Worm (Caenorhabditis elegans) whole organism, L2 larva: ENCODE data around the gene gcy-14.

ENCODE experiments used
- C34F6.9 ChIP-seq: fragments of 150-350 bp; optimal IDR thresholded peaks from 2 replicates; lab custom pipeline; 2014; ENCODE audit warnings: missing biosample characterization, missing genetic modification characterization
- F13H6.1 ChIP-seq: sonication (generic microtip); optimal IDR thresholded peaks from 2 replicates; lab custom pipeline; 2016; ENCODE audit warnings: missing genetic modification characterization, missing compliant biosample characterization
- Y55F3AM.14 ChIP-seq: fragments of 200-800 bp; sonication (Bioruptor generic); optimal IDR thresholded peaks from 2 replicates; lab custom pipeline; 2018; ENCODE audit warnings: mild to moderate bottlenecking, missing genetic modification characterization, missing compliant biosample characterization
- ZK546.5 ChIP-seq: sonication (generic microtip); optimal IDR thresholded peaks from 2 replicates; lab custom pipeline; 2017; ENCODE audit warnings: missing biosample characterization, missing genetic modification characterization
- aly-2 ChIP-seq: fragments of 150-350 bp; optimal IDR thresholded peaks from 2 replicates; lab custom pipeline; 2014; ENCODE audit warnings: missing biosample characterization, missing genetic modification characterization
- ama-1 ChIP-seq: fragments of 150-350 bp; optimal IDR thresholded peaks from 2 replicates; lab custom pipeline; 2018; ENCODE audit warnings: inconsistent platforms
- ceh-16 ChIP-seq: fragments of 150-350 bp; optimal IDR thresholded peaks from 2 replicates; lab custom pipeline; 2014; ENCODE audit warnings: missing biosample characterization, missing genetic modification characterization
- ceh-82 ChIP-seq: fragments of 150-350 bp; optimal IDR thresholded peaks from 2 replicates; lab custom pipeline; 2014; ENCODE audit warnings: missing biosample characterization, missing genetic modification characterization
- crh-2 ChIP-seq: sonication (generic microtip); optimal IDR thresholded peaks from 2 replicates; lab custom pipeline; 2017; ENCODE audit warnings: missing biosample characterization, missing genetic modification characterization
- dmd-4 ChIP-seq: sonication (generic microtip); optimal IDR thresholded peaks from 2 replicates; lab custom pipeline; 2017; ENCODE audit warnings: missing biosample characterization, missing genetic modification characterization
- egl-27 ChIP-seq: sonication (generic microtip); optimal IDR thresholded peaks from 3 replicates; lab custom pipeline; 2017; ENCODE audit warnings: missing biosample characterization, missing genetic modification reagents, missing genetic modification characterization
- elt-3 ChIP-seq: sonication (generic microtip); optimal IDR thresholded peaks from 2 replicates; lab custom pipeline; 2017; ENCODE audit warnings: missing biosample characterization, missing genetic modification characterization
- fos-1 ChIP-seq: fragments of 150-350 bp; optimal IDR thresholded peaks from 2 replicates; lab custom pipeline; 2014; ENCODE audit warnings: missing biosample characterization, missing genetic modification characterization
- gmeb-1 ChIP-seq: fragments of 150-350 bp; optimal IDR thresholded peaks from 2 replicates; lab custom pipeline; 2014; ENCODE audit warnings: missing biosample characterization, missing genetic modification characterization
- lin-11 ChIP-seq: fragments of 150-350 bp; sonication (generic microtip); optimal IDR thresholded peaks from 2 replicates; lab custom pipeline; 2014; ENCODE audit warnings: missing biosample characterization, missing genetic modification characterization, inconsistent platforms, mixed read lengths
- lin-13 ChIP-seq: fragments of 150-350 bp; optimal IDR thresholded peaks from 2 replicates; lab custom pipeline; 2014; ENCODE audit warnings: missing biosample characterization, missing genetic modification reagents, missing genetic modification characterization
- lin-39 ChIP-seq: fragments of 150-350 bp; optimal IDR thresholded peaks from 2 replicates; lab custom pipeline; 2014; ENCODE audit warnings: missing biosample characterization, missing genetic modification reagents, missing genetic modification characterization
- lsy-2 ChIP-seq, 2 experiments: fragments of 150-350 bp in 1 of 2; sonication (generic microtip) in 1 of 2; optimal IDR thresholded peaks; 2 replicates each; lab custom pipeline; 2014 to 2017; ENCODE audit warnings: missing biosample characterization in 2 of 2, missing genetic modification characterization in 2 of 2
- mab-5 ChIP-seq: fragments of 150-350 bp; optimal IDR thresholded peaks from 2 replicates; lab custom pipeline; 2014; ENCODE audit warnings: missing biosample characterization, missing genetic modification characterization
- mbf-1 ChIP-seq: sonication (generic microtip); optimal IDR thresholded peaks from 2 replicates; lab custom pipeline; 2017; ENCODE audit warnings: missing biosample characterization, missing genetic modification characterization
- mdl-1 ChIP-seq, 2 experiments: fragments of 150-350 bp in 1 of 2; sonication (generic microtip) in 1 of 2; optimal IDR thresholded peaks; 2 replicates each; lab custom pipeline; 2017; ENCODE audit warnings: missing biosample characterization in 2 of 2, missing genetic modification characterization in 2 of 2
- nhr-10 ChIP-seq: sonication (generic microtip); optimal IDR thresholded peaks from 2 replicates; lab custom pipeline; 2017; ENCODE audit warnings: missing biosample characterization, missing genetic modification characterization
- nhr-11 ChIP-seq: fragments of 150-350 bp; optimal IDR thresholded peaks from 2 replicates; lab custom pipeline; 2014; ENCODE audit warnings: missing biosample characterization, missing genetic modification characterization
- nhr-12 ChIP-seq: fragments of 150-350 bp; optimal IDR thresholded peaks from 2 replicates; lab custom pipeline; 2014; ENCODE audit warnings: missing biosample characterization, missing genetic modification characterization
- nhr-129 ChIP-seq: fragments of 150-350 bp; optimal IDR thresholded peaks from 2 replicates; lab custom pipeline; 2014; ENCODE audit warnings: missing biosample characterization, missing genetic modification characterization
- nhr-21 ChIP-seq: fragments of 150-350 bp; optimal IDR thresholded peaks from 2 replicates; lab custom pipeline; 2014; ENCODE audit warnings: missing biosample characterization, missing genetic modification characterization
- nhr-23 ChIP-seq: fragments of 150-350 bp; optimal IDR thresholded peaks from 2 replicates; lab custom pipeline; 2014; ENCODE audit warnings: missing biosample characterization, missing genetic modification reagents, missing genetic modification characterization
- nhr-237 ChIP-seq: fragments of 150-350 bp; optimal IDR thresholded peaks from 2 replicates; lab custom pipeline; 2014; ENCODE audit warnings: missing biosample characterization, missing genetic modification characterization
- nhr-25 ChIP-seq: fragments of 150-350 bp; sonication (generic microtip); optimal IDR thresholded peaks from 3 replicates; lab custom pipeline; 2014; ENCODE audit warnings: missing biosample characterization, missing genetic modification characterization
- nhr-6 ChIP-seq: fragments of 150-350 bp; optimal IDR thresholded peaks from 2 replicates; lab custom pipeline; 2014; ENCODE audit warnings: missing biosample characterization, missing genetic modification characterization
- sem-4 ChIP-seq: fragments of 150-350 bp; optimal IDR thresholded peaks from 2 replicates; lab custom pipeline; 2014; ENCODE audit warnings: missing biosample characterization, missing genetic modification reagents, missing genetic modification characterization
- skn-1 ChIP-seq: sonication (generic microtip); optimal IDR thresholded peaks from 2 replicates; lab custom pipeline; 2017; ENCODE audit warnings: missing biosample characterization, missing genetic modification characterization
- sma-3 ChIP-seq: sonication (generic microtip); optimal IDR thresholded peaks from 2 replicates; lab custom pipeline; 2016; ENCODE audit warnings: missing genetic modification reagents, missing genetic modification characterization, missing compliant biosample characterization
- sma-9 ChIP-seq, 2 experiments: fragments of 150-350 bp in 1 of 2; sonication (generic microtip) in 1 of 2; optimal IDR thresholded peaks; 2 replicates each; lab custom pipeline; 2014 to 2016; ENCODE audit warnings: missing genetic modification characterization in 2 of 2, mild to moderate bottlenecking in 1 of 2, missing biosample characterization in 1 of 2, missing compliant biosample characterization in 1 of 2, missing genetic modification reagents in 1 of 2, moderate library complexity in 1 of 2
- snpc-4 ChIP-seq: fragments of 150-350 bp; optimal IDR thresholded peaks from 2 replicates; lab custom pipeline; 2014; ENCODE audit warnings: missing biosample characterization, missing genetic modification characterization
- unc-55 ChIP-seq: fragments of 150-350 bp; sonication (generic microtip); optimal IDR thresholded peaks from 3 replicates; lab custom pipeline; 2014; ENCODE audit warnings: missing biosample characterization, missing genetic modification reagents, missing genetic modification characterization
- zag-1 ChIP-seq: fragments of 150-350 bp; optimal IDR thresholded peaks from 2 replicates; lab custom pipeline; 2014; ENCODE audit warnings: missing biosample characterization, missing genetic modification characterization
- ztf-1 ChIP-seq: fragments of 200-800 bp; sonication (Bioruptor generic); conservative IDR thresholded peaks from 2 replicates; pipeline ENCODE4 v1.3.6; 2022; ENCODE audit warnings: missing genetic modification characterization, missing compliant biosample characterization
- ztf-11 ChIP-seq: sonication (generic microtip); optimal IDR thresholded peaks from 2 replicates; lab custom pipeline; 2017; ENCODE audit warnings: missing biosample characterization, missing genetic modification characterization
- ztf-4 ChIP-seq: fragments of 150-350 bp; optimal IDR thresholded peaks from 2 replicates; lab custom pipeline; 2014; ENCODE audit warnings: missing biosample characterization, missing genetic modification characterization

The gcy-14 gene

DNA sequence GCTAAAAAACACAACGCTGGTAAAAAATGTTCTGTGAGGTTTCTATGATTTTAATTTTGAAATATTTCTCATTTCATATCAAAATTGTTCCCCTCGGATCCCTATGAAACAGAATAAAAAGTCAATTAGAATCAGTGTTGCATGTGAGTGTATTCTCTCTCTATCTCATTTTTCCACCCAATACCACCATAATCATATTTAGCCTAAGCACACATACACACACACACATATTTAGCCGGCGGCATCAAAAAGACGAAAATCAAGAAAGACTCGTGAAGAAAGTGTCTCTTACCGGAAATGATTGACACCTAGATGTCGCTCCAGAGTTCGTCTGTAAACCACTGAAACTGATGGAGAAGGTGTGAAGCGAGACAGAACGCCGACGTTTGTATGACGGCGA lies 13.8 kb downstream of the gcy-14 start:
- TF ChIP-seq sem-4 (tag; lab: Kevin White, UChicago) (no peak), mab-5 (no peak), ZK546.5 (tag; lab: Kevin White, UChicago) (no peak), ceh-82 (tag; lab: Kevin White, UChicago) (no peak), ama-1 (no peak), skn-1 (no peak), fos-1 (tag; lab: Kevin White, UChicago) (no peak), C34F6.9 (no peak), mbf-1 (tag; lab: Kevin White, UChicago) (no peak), lin-39 (tag; lab: Kevin White, UChicago) (no peak), ztf-11 (tag; lab: Kevin White, UChicago) (no peak), lin-13 (GFP tag; lab: Kevin White, UChicago) (no peak), nhr-23 (no peak), mdl-1 (tag; optimal IDR thresholded peaks at IDR 0.05; lab: Kevin White, UChicago) (no peak), ztf-4 (tag; lab: Kevin White, UChicago) (no peak), nhr-21 (tag; lab: Kevin White, UChicago) (no peak), dmd-4 (tag; lab: Kevin White, UChicago) (no peak)

DNA sequence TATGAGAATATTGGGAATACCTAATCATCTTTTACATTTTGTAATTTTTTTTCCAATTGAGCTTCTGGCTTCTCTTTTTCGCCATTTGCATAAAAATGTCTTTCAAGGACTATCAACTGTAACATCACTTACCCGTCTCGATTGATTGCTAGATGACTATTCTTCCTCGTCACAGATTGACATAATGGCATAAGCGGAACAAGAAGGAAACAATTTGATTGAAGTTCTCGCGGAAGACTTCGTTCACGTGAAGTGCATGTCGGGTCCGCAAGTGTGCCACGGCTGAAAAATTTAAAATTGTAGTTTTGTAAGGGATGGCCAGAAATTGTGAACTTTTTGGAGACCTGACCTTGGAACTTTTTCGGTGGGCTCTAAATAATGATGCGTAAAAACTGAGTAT lies 14.3 kb downstream of the gcy-14 start:
- TF ChIP-seq nhr-23 (no peak), nhr-21 (tag; lab: Kevin White, UChicago) (no peak)
- TF ChIP-seq, all 48 proteins: peak for 0

DNA sequence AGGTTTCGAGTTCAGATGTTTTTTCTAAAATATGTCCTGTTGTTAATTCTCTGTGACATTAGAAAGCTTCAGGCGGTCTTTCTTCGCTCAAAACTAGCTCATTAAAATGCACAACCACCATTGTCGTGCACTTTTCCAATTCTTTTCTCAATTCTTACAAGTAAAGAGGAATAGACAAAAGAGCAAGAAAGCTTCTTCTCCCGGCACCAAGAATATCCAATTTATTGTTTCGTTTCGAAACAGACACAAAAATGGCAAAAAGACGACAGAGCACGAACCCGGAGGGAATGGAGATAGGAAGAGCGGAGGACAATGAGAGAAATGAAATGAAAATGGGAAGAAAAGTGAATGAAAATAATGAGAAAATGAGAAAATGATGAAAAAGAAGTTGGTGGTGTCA lies 15.5 kb downstream of the gcy-14 start:
- TF ChIP-seq fos-1 (tag; lab: Kevin White, UChicago), result no peak
- peak; percentile 2 for TF ChIP-seq unc-55
- no peak for TF ChIP-seq nhr-25
- TF ChIP-seq zag-1 (tag; lab: Kevin White, UChicago), result peak; percentile 12
- TF ChIP-seq nhr-21 (tag; lab: Kevin White, UChicago), result no peak
- TF ChIP-seq nhr-129 (tag; lab: Kevin White, UChicago), result peak; percentile 13

DNA sequence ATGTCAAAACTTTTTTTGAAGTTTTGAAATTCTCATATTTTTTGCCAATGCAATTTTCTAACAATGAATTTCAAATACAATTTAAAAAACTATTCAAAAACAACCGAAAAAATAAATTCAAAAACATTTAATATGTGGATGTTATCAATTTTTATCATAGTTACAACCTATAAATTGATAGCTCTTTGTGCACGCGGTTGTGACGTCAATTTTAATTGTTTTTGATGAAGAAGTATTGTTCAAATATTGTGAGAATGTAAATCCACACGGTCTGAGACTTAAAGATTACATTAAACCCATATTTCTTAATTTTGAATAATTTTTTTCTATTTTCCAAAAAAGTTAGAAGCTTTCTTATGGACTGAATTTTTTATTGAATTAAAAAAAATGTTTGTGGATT lies 16.1 kb downstream of the gcy-14 start:
- TF ChIP-seq aly-2 (no peak), Y55F3AM.14 (GFP tag; lab: Kevin White, UChicago) (no peak), lin-11 (no peak), skn-1 (no peak), ama-1 (no peak), egl-27 (tag; lab: Kevin White, UChicago) (no peak)
- TF ChIP-seq, all 48 proteins: peak for 0

DNA sequence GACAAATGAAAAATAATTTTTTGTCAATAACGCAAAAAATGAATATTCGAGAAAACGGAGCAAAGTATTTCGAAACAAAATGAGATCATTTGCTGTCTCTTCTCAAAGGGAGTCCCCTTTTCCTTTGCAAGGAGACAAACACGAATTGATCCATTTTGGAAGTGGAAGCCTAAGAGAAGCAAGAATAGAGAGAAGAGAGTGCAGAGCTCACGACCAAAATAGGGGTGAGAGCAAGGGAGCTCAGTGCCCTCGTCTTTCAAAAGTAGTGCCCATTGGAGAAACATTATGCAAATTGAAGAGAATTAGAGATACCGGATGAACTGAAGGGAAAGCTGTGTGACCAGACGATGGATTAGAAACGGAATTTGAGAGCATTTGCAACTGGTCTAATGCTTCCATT lies 16.9 kb downstream of the gcy-14 start:
- TF ChIP-seq nhr-11 (tag; lab: Kevin White, UChicago) (no peak), nhr-129 (tag; lab: Kevin White, UChicago) (peak; percentile 62), F13H6.1 (tag; lab: Kevin White, UChicago) (peak; percentile 48), sem-4 (tag; lab: Kevin White, UChicago) (peak; percentile 53), C34F6.9 (peak; percentile 39), unc-55 (peak; percentile 72), sma-9 (GFP tag; optimal IDR thresholded peaks at IDR 0.05; lab: Kevin White, UChicago) (peak; percentile 71), sma-9 (tag; optimal IDR thresholded peaks at IDR 0.05; lab: Kevin White, UChicago) (no peak), mab-5 (peak; percentile 43), egl-27 (tag; lab: Kevin White, UChicago) (no peak), ama-1 (peak; percentile 19), zag-1 (tag; lab: Kevin White, UChicago) (peak; percentile 83), nhr-6 (tag; lab: Kevin White, UChicago) (no peak), skn-1 (no peak), lsy-2 (tag; optimal IDR thresholded peaks at IDR 0.05; lab: Kevin White, UChicago) (peak; percentile 16 to 31), mdl-1 (tag; optimal IDR thresholded peaks at IDR 0.05; lab: Kevin White, UChicago) (peak in 1 of 2 experiments; percentile 12), nhr-25 (no peak)
- TF ChIP-seq, all 48 proteins: peak for 11

DNA sequence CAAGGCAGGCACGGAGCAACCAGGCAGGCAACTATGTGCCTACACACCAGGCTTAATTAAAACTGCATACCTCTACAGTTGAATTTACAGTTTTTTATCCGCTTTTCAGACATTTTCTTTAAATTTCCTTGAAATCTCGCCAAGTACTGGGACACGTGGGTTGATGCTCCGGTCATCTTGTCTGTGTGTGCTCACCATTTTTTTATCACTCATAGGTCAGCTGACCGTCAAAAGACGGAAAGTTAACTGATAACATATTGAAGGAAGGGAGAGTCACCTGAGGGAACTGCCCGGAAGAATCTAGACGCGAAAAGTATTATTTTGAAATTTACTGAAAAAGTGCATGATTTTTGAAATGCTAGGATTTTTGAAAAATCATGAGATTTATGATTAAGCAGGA lies 17.6 kb downstream of the gcy-14 start:
- TF ChIP-seq elt-3 (tag; lab: Kevin White, UChicago) (no peak), ztf-11 (tag; lab: Kevin White, UChicago) (no peak), Y55F3AM.14 (GFP tag; lab: Kevin White, UChicago) (no peak), lin-13 (GFP tag; lab: Kevin White, UChicago) (no peak), nhr-23 (no peak), aly-2 (no peak), sma-3 (no peak), snpc-4 (tag; lab: Kevin White, UChicago) (peak; percentile 14), F13H6.1 (tag; lab: Kevin White, UChicago) (peak; percentile 41), fos-1 (tag; lab: Kevin White, UChicago) (peak; percentile 82), nhr-10 (tag; lab: Kevin White, UChicago) (no peak), nhr-237 (no peak), sem-4 (tag; lab: Kevin White, UChicago) (no peak), dmd-4 (tag; lab: Kevin White, UChicago) (no peak), ZK546.5 (tag; lab: Kevin White, UChicago) (no peak), egl-27 (tag; lab: Kevin White, UChicago) (no peak), ztf-1 (GFP tag; lab: Robert Waterston, UW) (no peak), ceh-16 (tag; lab: Kevin White, UChicago) (no peak), crh-2 (tag; lab: Kevin White, UChicago) (peak; percentile 36), mdl-1 (tag; optimal IDR thresholded peaks at IDR 0.05; lab: Kevin White, UChicago) (peak in 1 of 2 experiments; percentile 18), nhr-11 (tag; lab: Kevin White, UChicago) (no peak), lin-39 (tag; lab: Kevin White, UChicago) (no peak), C34F6.9 (peak; percentile 25), nhr-6 (tag; lab: Kevin White, UChicago) (no peak), nhr-12 (tag; lab: Kevin White, UChicago) (no peak), gmeb-1 (tag; lab: Kevin White, UChicago) (peak; percentile 28), nhr-25 (no peak)
